Fruit fly (Drosophila melanogaster) whole organism, embryonic: ENCODE data around the gene MTF-1.

ENCODE experiments used
- Antp ChIP-seq: fragments of 200-800 bp; sonication (Bioruptor generic); optimal IDR thresholded peaks from 3 replicates; lab custom pipeline; 2016; ENCODE audit warnings: missing biosample characterization, missing genetic modification characterization
- CG10431 ChIP-seq: fragments of 200-800 bp; sonication (Bioruptor generic); optimal IDR thresholded peaks from 3 replicates; lab custom pipeline; 2018; ENCODE audit warnings: missing biosample characterization, mild to moderate bottlenecking, missing genetic modification characterization
- CG11398 ChIP-seq: fragments of 200-800 bp; sonication (Bioruptor generic); optimal IDR thresholded peaks from 2 replicates; lab custom pipeline; 2016; ENCODE audit warnings: missing biosample characterization, missing genetic modification characterization
- CG11456 ChIP-seq: fragments of 200-800 bp; sonication (Bioruptor generic); IDR thresholded peaks from 3 replicates; pipeline ENCODE4 v1.3.6; 2022; ENCODE audit warnings: missing biosample characterization, missing genetic modification characterization
- CG14965 ChIP-seq: fragments of 200-800 bp; sonication (Bioruptor generic); optimal IDR thresholded peaks from 2 replicates; lab custom pipeline; 2016; ENCODE audit warnings: missing biosample characterization, missing genetic modification characterization, borderline replicate concordance
- CG15011 ChIP-seq: fragments of 200-800 bp; sonication (Bioruptor generic); optimal IDR thresholded peaks from 3 replicates; lab custom pipeline; 2018; ENCODE audit warnings: missing biosample characterization, mild to moderate bottlenecking, missing genetic modification characterization
- CG15269 ChIP-seq: fragments of 200-800 bp; sonication (Bioruptor generic); optimal IDR thresholded peaks from 2 replicates; lab custom pipeline; 2018; ENCODE audit warnings: missing biosample characterization, mild to moderate bottlenecking, missing genetic modification characterization, moderate library complexity
- CG1647 ChIP-seq: fragments of 200-800 bp; sonication (Bioruptor generic); optimal IDR thresholded peaks from 3 replicates; lab custom pipeline; 2016; ENCODE audit warnings: missing biosample characterization, missing genetic modification characterization
- CG17359 ChIP-seq: fragments of 200-800 bp; sonication (Bioruptor generic); optimal IDR thresholded peaks from 3 replicates; lab custom pipeline; 2018; ENCODE audit warnings: missing biosample characterization, mild to moderate bottlenecking, missing genetic modification characterization, moderate library complexity
- CG17361 ChIP-seq: fragments of 200-800 bp; sonication (Bioruptor generic); IDR thresholded peaks from 3 replicates; pipeline ENCODE4 v1.3.6; 2022; ENCODE audit warnings: missing biosample characterization, missing genetic modification characterization
- CG17829 ChIP-seq: fragments of 200-800 bp; optimal IDR thresholded peaks from 2 replicates; lab custom pipeline; 2019; ENCODE audit warnings: missing biosample characterization, mild to moderate bottlenecking, missing genetic modification characterization, moderate library complexity
- CG17912 ChIP-seq: fragments of 200-800 bp; sonication (Bioruptor generic); optimal IDR thresholded peaks from 2 replicates; lab custom pipeline; 2018; ENCODE audit warnings: missing biosample characterization, mild to moderate bottlenecking, missing genetic modification characterization
- CG18262 ChIP-seq: fragments of 200-800 bp; optimal IDR thresholded peaks from 3 replicates; lab custom pipeline; 2019; ENCODE audit warnings: missing biosample characterization, mild to moderate bottlenecking, missing genetic modification characterization, moderate library complexity
- CG18476 ChIP-seq: fragments of 200-800 bp; sonication (Bioruptor generic); optimal IDR thresholded peaks from 2 replicates; lab custom pipeline; 2016; ENCODE audit warnings: missing biosample characterization, mild to moderate bottlenecking, missing genetic modification characterization
- CG18599 ChIP-seq: fragments of 200-800 bp; sonication (Bioruptor generic); optimal IDR thresholded peaks from 3 replicates; lab custom pipeline; 2017; ENCODE audit warnings: missing biosample characterization, missing genetic modification characterization, mild to moderate bottlenecking, moderate library complexity, missing genetic modification reagents
- CG33213 ChIP-seq: fragments of 200-800 bp; sonication (Bioruptor generic); optimal IDR thresholded peaks from 3 replicates; lab custom pipeline; 2016; ENCODE audit warnings: missing biosample characterization, missing genetic modification characterization
- CG34224 ChIP-seq: fragments of 200-800 bp; sonication (Bioruptor generic); IDR thresholded peaks from 3 replicates; pipeline ENCODE4 v1.3.6; 2022; ENCODE audit warnings: missing biosample characterization, missing genetic modification characterization; ENCODE audit not compliant: partially characterized antibody
- CG3995 ChIP-seq: fragments of 200-800 bp; sonication (Bioruptor generic); optimal IDR thresholded peaks from 3 replicates; lab custom pipeline; 2016; ENCODE audit warnings: missing biosample characterization, missing genetic modification characterization
- CG8281 ChIP-seq: fragments of 200-800 bp; sonication (Bioruptor generic); optimal IDR thresholded peaks from 2 replicates; lab custom pipeline; 2018; ENCODE audit warnings: missing biosample characterization, mild to moderate bottlenecking, missing genetic modification characterization, moderate library complexity
- CG8359 ChIP-seq: fragments of 200-800 bp; sonication (Bioruptor generic); optimal IDR thresholded peaks from 2 replicates; lab custom pipeline; 2017; ENCODE audit warnings: missing biosample characterization, mild to moderate bottlenecking, missing genetic modification characterization, borderline replicate concordance
- CG9727 ChIP-seq: fragments of 200-800 bp; sonication (Bioruptor generic); optimal IDR thresholded peaks from 3 replicates; lab custom pipeline; 2017; ENCODE audit warnings: missing biosample characterization, mild to moderate bottlenecking, missing genetic modification characterization
- CG9817 ChIP-seq: fragments of 200-800 bp; sonication (Bioruptor generic); optimal IDR thresholded peaks from 2 replicates; lab custom pipeline; 2018; ENCODE audit warnings: missing biosample characterization, mild to moderate bottlenecking, missing genetic modification characterization, moderate library complexity
- E2f2 ChIP-seq: fragments of 200-800 bp; sonication (Bioruptor generic); IDR thresholded peaks from 2 replicates; pipeline ENCODE4 v1.3.6; 2022; ENCODE audit warnings: missing biosample characterization, missing genetic modification characterization
- GATAe ChIP-seq: fragments of 200-800 bp; sonication (Bioruptor generic); conservative IDR thresholded peaks from 2 replicates; pipeline ENCODE4 v1.3.6; 2022; ENCODE audit warnings: missing biosample characterization, missing genetic modification characterization
- Gsc ChIP-seq: fragments of 200-800 bp; sonication (Bioruptor generic); IDR thresholded peaks from 2 replicates; pipeline ENCODE4 v1.3.6; 2022; ENCODE audit warnings: missing biosample characterization, missing genetic modification characterization
- HLH3B ChIP-seq: fragments of 200-800 bp; sonication (Bioruptor generic); IDR thresholded peaks from 2 replicates; pipeline ENCODE4 v1.3.6; 2022; ENCODE audit warnings: missing biosample characterization, missing genetic modification characterization
- NK7.1 ChIP-seq: fragments of 200-800 bp; sonication (Bioruptor generic); optimal IDR thresholded peaks from 3 replicates; lab custom pipeline; 2016; ENCODE audit warnings: missing biosample characterization, missing genetic modification characterization
- Oaz ChIP-seq: fragments of 200-800 bp; sonication (Bioruptor generic); IDR thresholded peaks from 2 replicates; pipeline ENCODE4 v1.3.6; 2022; ENCODE audit warnings: missing biosample characterization, missing genetic modification characterization
- Side ChIP-seq: fragments of 200-800 bp; sonication (Bioruptor generic); optimal IDR thresholded peaks from 2 replicates; lab custom pipeline; 2016; ENCODE audit warnings: missing biosample characterization, missing genetic modification characterization
- Ssrp ChIP-seq: fragments of 200-800 bp; sonication (Bioruptor generic); optimal IDR thresholded peaks from 2 replicates; lab custom pipeline; 2018; ENCODE audit warnings: missing biosample characterization, mild to moderate bottlenecking, missing genetic modification characterization, moderate library complexity
- ase ChIP-seq: fragments of 200-800 bp; sonication (Bioruptor generic); IDR thresholded peaks from 3 replicates; pipeline ENCODE4 v1.3.6; 2022; ENCODE audit warnings: missing biosample characterization, missing genetic modification characterization
- ash1 ChIP-seq: fragments of 200-800 bp; sonication (Bioruptor generic); optimal IDR thresholded peaks from 2 replicates; lab custom pipeline; 2018; ENCODE audit warnings: missing biosample characterization, mild to moderate bottlenecking, missing genetic modification characterization
- croc ChIP-seq: fragments of 200-800 bp; sonication (Bioruptor generic); conservative IDR thresholded peaks from 3 replicates; pipeline ENCODE4 v1.3.6; 2022; ENCODE audit warnings: missing biosample characterization, missing genetic modification characterization
- dimm ChIP-seq: fragments of 200-800 bp; sonication (Bioruptor generic); IDR thresholded peaks from 2 replicates; pipeline ENCODE4 v1.3.6; 2022; ENCODE audit warnings: missing biosample characterization, missing genetic modification characterization
- kay ChIP-seq: fragments of 200-800 bp; sonication (Bioruptor generic); optimal IDR thresholded peaks from 2 replicates; lab custom pipeline; 2016; ENCODE audit warnings: missing biosample characterization, missing genetic modification characterization
- lilli ChIP-seq: fragments of 200-800 bp; sonication (Bioruptor generic); optimal IDR thresholded peaks from 3 replicates; lab custom pipeline; 2016; ENCODE audit warnings: missing biosample characterization, missing genetic modification characterization
- mld ChIP-seq: fragments of 200-800 bp; sonication (Bioruptor generic); IDR thresholded peaks from 3 replicates; pipeline ENCODE4 v1.3.6; 2022; ENCODE audit warnings: missing biosample characterization, missing genetic modification characterization; ENCODE audit not compliant: partially characterized antibody
- nau ChIP-seq: fragments of 200-800 bp; sonication (Bioruptor generic); optimal IDR thresholded peaks from 3 replicates; lab custom pipeline; 2017; ENCODE audit warnings: missing biosample characterization, mild to moderate bottlenecking, missing genetic modification characterization, missing genetic modification reagents
- nom ChIP-seq: fragments of 200-800 bp; sonication (Bioruptor generic); optimal IDR thresholded peaks from 2 replicates; lab custom pipeline; 2017; ENCODE audit warnings: missing biosample characterization, missing genetic modification characterization, mild to moderate bottlenecking, moderate library complexity, missing genetic modification reagents
- onecut ChIP-seq: fragments of 200-800 bp; sonication (Bioruptor generic); IDR thresholded peaks from 2 replicates; pipeline ENCODE4 v1.3.6; 2022; ENCODE audit warnings: missing biosample characterization, missing genetic modification characterization
- pb ChIP-seq: fragments of 200-800 bp; sonication (Bioruptor generic); optimal IDR thresholded peaks from 3 replicates; lab custom pipeline; 2016; ENCODE audit warnings: missing biosample characterization, missing genetic modification characterization
- prd ChIP-seq, 3 experiments: fragments of >200 bp in 2 of 3; fragments of 200-800 bp in 1 of 3; sonication (Bioruptor generic) in 1 of 3; optimal IDR thresholded peaks in 2 of 3; IDR thresholded peaks in 1 of 3; 2 replicates in 2 of 3; 3 replicates in 1 of 3; pipeline versions ENCODE4 v1.3.6 to Lab custom; 2017 to 2022; ENCODE audit warnings: missing biosample characterization in 1 of 3, missing genetic modification characterization in 1 of 3
- pum ChIP-seq: fragments of 200-800 bp; sonication (Bioruptor generic); optimal IDR thresholded peaks from 2 replicates; lab custom pipeline; 2016; ENCODE audit warnings: missing biosample characterization, missing genetic modification characterization
- seq ChIP-seq: fragments of 200-800 bp; sonication (Bioruptor generic); IDR thresholded peaks from 2 replicates; pipeline ENCODE4 v1.3.6; 2022; ENCODE audit warnings: missing biosample characterization, missing genetic modification characterization
- so ChIP-seq: fragments of 200-800 bp; sonication (Bioruptor generic); IDR thresholded peaks from 3 replicates; pipeline ENCODE4 v1.3.6; 2022; ENCODE audit warnings: missing biosample characterization, missing genetic modification characterization
- yki ChIP-seq: fragments of >200 bp; optimal IDR thresholded peaks from 3 replicates; lab custom pipeline; 2018
- zen2 ChIP-seq: fragments of 200-800 bp; sonication (Bioruptor generic); IDR thresholded peaks from 3 replicates; pipeline ENCODE4 v1.3.6; 2022; ENCODE audit warnings: missing biosample characterization, missing genetic modification characterization; ENCODE audit not compliant: partially characterized antibody
- zf30C ChIP-seq: fragments of 200-800 bp; sonication (Bioruptor generic); optimal IDR thresholded peaks from 3 replicates; lab custom pipeline; 2018; ENCODE audit warnings: missing biosample characterization, mild to moderate bottlenecking, missing genetic modification characterization

The MTF-1 gene

DNA sequence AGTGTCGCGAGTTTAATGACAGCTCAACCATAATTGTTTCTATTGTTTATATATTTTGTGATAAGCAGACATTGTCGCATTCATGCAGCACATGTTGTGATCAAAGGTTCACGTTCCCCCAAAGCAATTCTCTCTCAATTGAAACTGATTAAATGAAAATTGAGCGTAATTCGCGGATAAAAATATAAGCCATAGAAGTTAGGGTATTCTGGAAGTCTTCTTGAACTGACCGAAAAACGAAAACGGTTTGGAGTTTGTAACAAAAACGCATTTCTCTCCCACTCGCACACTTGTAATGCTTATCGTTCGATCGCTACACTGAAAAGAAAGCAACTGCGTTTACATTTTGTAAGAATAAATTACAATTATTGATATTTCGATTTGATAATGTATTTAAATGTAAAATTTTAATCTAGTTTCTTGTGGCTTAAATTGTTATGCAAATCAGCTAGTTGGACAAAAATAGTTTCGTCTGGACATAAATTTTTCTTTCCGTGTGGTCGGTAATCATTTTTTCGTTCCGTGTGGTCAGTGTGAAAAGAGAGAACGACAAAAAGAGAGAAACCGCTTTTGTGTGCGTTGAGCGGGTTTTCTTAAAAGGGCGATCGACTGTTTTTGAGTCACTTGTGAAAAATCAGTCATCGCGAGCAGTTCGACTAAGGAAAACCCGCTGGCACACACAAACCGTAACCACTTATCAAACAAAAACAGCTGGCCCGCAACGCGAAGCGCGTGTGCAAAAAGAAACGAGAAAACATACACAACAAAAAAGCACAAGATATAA, 7.3 kb upstream of the MTF-1 start, which contains the start of gene aay (continued):
- TF ChIP-seq Antp (GFP tag; lab: Kevin White, UChicago) (peak; percentile 91), CG17359 (peak; percentile 99), mld (no peak), prd (optimal IDR thresholded peaks at IDR 0.05; lab: Kevin White, UChicago) (no peak), prd (GFP tag; IDR thresholded peaks at IDR 0.05; lab: Robert Waterston, UW) (peak; percentile 99), ase (GFP tag; lab: Robert Waterston, UW) (peak; percentile 98), so (GFP tag; lab: Robert Waterston, UW) (peak; percentile 98), NK7.1 (GFP tag; lab: Kevin White, UChicago) (peak; percentile 97), pb (GFP tag; lab: Kevin White, UChicago) (peak; percentile 97), CG8359 (GFP tag; lab: Kevin White, UChicago) (peak; percentile 95), Gsc (peak; percentile 95), CG17361 (GFP tag; lab: Robert Waterston, UW) (peak; percentile 99), Side (GFP tag; lab: Kevin White, UChicago) (peak; percentile 95), yki (lab: Kevin White, UChicago) (no peak), CG9817 (tag; lab: Kevin White, UChicago) (peak; percentile 98), zf30C (GFP tag; lab: Kevin White, UChicago) (peak; percentile 100), CG15011 (GFP tag; lab: Kevin White, UChicago) (peak; percentile 98), CG18599 (GFP tag; lab: Kevin White, UChicago) (peak; percentile 99), CG14965 (GFP tag; lab: Kevin White, UChicago) (peak; percentile 81), ash1 (peak; percentile 87), CG17912 (GFP tag; lab: Kevin White, UChicago) (peak; percentile 79), Ssrp (peak; percentile 99), kay (GFP tag; lab: Kevin White, UChicago) (peak; percentile 98), seq (GFP tag; lab: Robert Waterston, UW) (peak; percentile 98), zen2 (GFP tag; lab: Robert Waterston, UW) (no peak), CG9727 (GFP tag; lab: Kevin White, UChicago) (peak; percentile 100), CG3995 (peak; percentile 82), onecut (GFP tag; lab: Robert Waterston, UW) (peak; percentile 95), CG15269 (tag; lab: Kevin White, UChicago) (peak; percentile 99), CG33213 (peak; percentile 98), CG8281 (tag; lab: Kevin White, UChicago) (peak; percentile 94), CG1647 (GFP tag; lab: Kevin White, UChicago) (peak; percentile 98), lilli (peak; percentile 99), HLH3B (GFP tag; lab: Robert Waterston, UW) (peak; percentile 98), croc (GFP tag; lab: Robert Waterston, UW) (peak; percentile 98), pum (GFP tag; lab: Kevin White, UChicago) (peak; percentile 96), E2f2 (GFP tag; lab: Robert Waterston, UW) (peak; percentile 87), Oaz (peak; percentile 96), CG10431 (GFP tag; lab: Kevin White, UChicago) (peak; percentile 92), CG17829 (tag; lab: Kevin White, UChicago) (peak; percentile 99), CG18262 (tag; lab: Kevin White, UChicago) (peak; percentile 100), CG18476 (GFP tag; lab: Kevin White, UChicago) (peak; percentile 99), nom (GFP tag; lab: Kevin White, UChicago) (peak; percentile 94), CG34224 (peak; percentile 57; the same call in 2 of the 3 replicates), CG11398 (GFP tag; lab: Kevin White, UChicago) (peak; percentile 95), dimm (GFP tag; lab: Robert Waterston, UW) (peak; percentile 93), nau (peak; percentile 98), GATAe (GFP tag; lab: Robert Waterston, UW) (peak; percentile 97), CG11456 (GFP tag; lab: Robert Waterston, UW) (peak; percentile 98)
